Worm (Caenorhabditis elegans) whole organism, L1 larva: ENCODE data around the gene del-5.

Source experiments
- Y116A8C.19 ChIP-seq: sonication (generic microtip); optimal IDR thresholded peaks from 2 replicates; lab custom pipeline; 2016; ENCODE audit warnings: missing compliant biosample characterization, missing genetic modification characterization, borderline replicate concordance
- alr-1 ChIP-seq: fragments of 200-800 bp; sonication (Bioruptor generic); optimal IDR thresholded peaks from 2 replicates; lab custom pipeline; 2018; ENCODE audit warnings: borderline replicate concordance, mild to moderate bottlenecking, missing genetic modification characterization, missing compliant biosample characterization
- blmp-1 ChIP-seq: fragments of 150-350 bp; optimal IDR thresholded peaks from 2 replicates; lab custom pipeline; 2014; ENCODE audit warnings: missing biosample characterization, missing genetic modification characterization
- ceh-8 ChIP-seq: fragments of 200-800 bp; sonication (Bioruptor generic); optimal IDR thresholded peaks from 2 replicates; lab custom pipeline; 2018; ENCODE audit warnings: mild to moderate bottlenecking, missing genetic modification characterization, moderate library complexity, missing compliant biosample characterization
- ces-1 ChIP-seq: fragments of 150-350 bp; optimal IDR thresholded peaks from 2 replicates; lab custom pipeline; 2014; ENCODE audit warnings: missing biosample characterization, missing genetic modification reagents, missing genetic modification characterization
- dsc-1 ChIP-seq: sonication (generic microtip); optimal IDR thresholded peaks from 2 replicates; lab custom pipeline; 2016; ENCODE audit warnings: mild to moderate bottlenecking, missing genetic modification characterization, missing compliant biosample characterization
- efl-1 ChIP-seq, 4 experiments: fragments of 150-350 bp; optimal IDR thresholded peaks in 3 of 4; peaks in 1 of 4; 1 replicate in 1 of 4; 2 replicates in 3 of 4; lab custom pipeline; 2014; ENCODE audit warnings: missing biosample characterization in 2 of 4, missing genetic modification characterization in 2 of 4, missing genetic modification reagents in 2 of 4
- efl-3 ChIP-seq: fragments of 200-800 bp; sonication (Bioruptor generic); optimal IDR thresholded peaks from 2 replicates; lab custom pipeline; 2018; ENCODE audit warnings: mild to moderate bottlenecking, missing genetic modification characterization, missing compliant biosample characterization
- egl-13 ChIP-seq: sonication (generic microtip); optimal IDR thresholded peaks from 2 replicates; lab custom pipeline; 2016; ENCODE audit warnings: missing genotype, missing genetic modification reagents, missing genetic modification characterization, missing compliant biosample characterization
- elt-2 ChIP-seq: sonication (generic microtip); optimal IDR thresholded peaks from 2 replicates; lab custom pipeline; 2016; ENCODE audit warnings: missing genetic modification characterization, mild to moderate bottlenecking, inconsistent platforms, missing compliant biosample characterization, missing genetic modification reagents
- elt-3 ChIP-seq, 6 experiments: fragments of 150-350 bp in 1 of 6; sonication (generic microtip); optimal IDR thresholded peaks; 2 replicates each; lab custom pipeline; 2017 to 2018; ENCODE audit warnings: missing biosample characterization in 6 of 6, missing genetic modification characterization in 6 of 6, inconsistent platforms in 1 of 6
- ets-5 ChIP-seq: fragments of 200-800 bp; sonication (Bioruptor generic); IDR thresholded peaks from 2 replicates; pipeline ENCODE4 v1.3.6; 2022; ENCODE audit warnings: missing genetic modification characterization, missing compliant biosample characterization
- fkh-10 ChIP-seq: sonication (generic microtip); optimal IDR thresholded peaks from 2 replicates; lab custom pipeline; 2017; ENCODE audit warnings: missing biosample characterization, missing genetic modification reagents, missing genetic modification characterization
- jun-1 ChIP-seq: fragments of 150-350 bp; optimal IDR thresholded peaks from 2 replicates; lab custom pipeline; 2014; ENCODE audit warnings: missing biosample characterization, missing genetic modification reagents, missing genetic modification characterization
- lin-14 ChIP-seq: fragments of 200-800 bp; sonication (Bioruptor generic); optimal IDR thresholded peaks from 2 replicates; lab custom pipeline; 2018; ENCODE audit warnings: mild to moderate bottlenecking, missing genetic modification characterization, moderate library complexity, missing compliant biosample characterization
- lin-35 ChIP-seq, 2 experiments: fragments of 150-350 bp; optimal IDR thresholded peaks; 2 replicates each; lab custom pipeline; 2014; ENCODE audit warnings: missing biosample characterization in 2 of 2, missing genetic modification characterization in 2 of 2, missing genetic modification reagents in 2 of 2
- lsy-2 ChIP-seq, 2 experiments: fragments of 150-350 bp; optimal IDR thresholded peaks; 2 replicates each; lab custom pipeline; 2014; ENCODE audit warnings: missing biosample characterization in 2 of 2, missing genetic modification characterization in 2 of 2
- mep-1 ChIP-seq: fragments of 150-350 bp; optimal IDR thresholded peaks from 2 replicates; lab custom pipeline; 2014; ENCODE audit warnings: missing biosample characterization, missing genetic modification characterization
- nhr-11 ChIP-seq: fragments of 150-350 bp; optimal IDR thresholded peaks from 2 replicates; lab custom pipeline; 2014; ENCODE audit warnings: missing biosample characterization, missing genetic modification characterization
- nhr-237 ChIP-seq: fragments of 150-350 bp; optimal IDR thresholded peaks from 2 replicates; lab custom pipeline; 2014; ENCODE audit warnings: missing biosample characterization, missing genetic modification characterization
- nhr-71 ChIP-seq: sonication (generic microtip); optimal IDR thresholded peaks from 2 replicates; lab custom pipeline; 2016; ENCODE audit warnings: mild to moderate bottlenecking, missing genetic modification characterization, moderate library complexity, missing compliant biosample characterization
- nhr-77 ChIP-seq: fragments of 150-350 bp; optimal IDR thresholded peaks from 2 replicates; lab custom pipeline; 2014; ENCODE audit warnings: missing biosample characterization, missing genetic modification characterization
- nhr-85 ChIP-seq: sonication (generic microtip); peaks from one replicate; lab custom pipeline; 2016; ENCODE audit warnings: missing genetic modification characterization, inconsistent platforms, missing compliant biosample characterization
- pag-3 ChIP-seq: sonication (generic microtip); optimal IDR thresholded peaks from 2 replicates; lab custom pipeline; 2017; ENCODE audit warnings: missing genetic modification characterization, mild to moderate bottlenecking, missing compliant biosample characterization, antibody characterized with exemption, borderline replicate concordance; ENCODE audit not compliant: insufficient read depth
- skn-1 ChIP-seq: fragments of 150-350 bp; optimal IDR thresholded peaks from 2 replicates; lab custom pipeline; 2014; ENCODE audit warnings: missing biosample characterization, missing genetic modification characterization
- snpc-4 ChIP-seq: fragments of 150-350 bp; optimal IDR thresholded peaks from 2 replicates; lab custom pipeline; 2014; ENCODE audit warnings: missing biosample characterization, missing genetic modification characterization
- swsn-7 ChIP-seq: sonication (generic microtip); optimal IDR thresholded peaks from 2 replicates; lab custom pipeline; 2016; ENCODE audit warnings: missing genetic modification characterization, missing compliant biosample characterization
- tbx-2 ChIP-seq: sonication (generic microtip); optimal IDR thresholded peaks from 2 replicates; lab custom pipeline; 2016; ENCODE audit warnings: missing genetic modification characterization, missing compliant biosample characterization
- tlp-1 ChIP-seq: fragments of 150-350 bp; optimal IDR thresholded peaks from 2 replicates; lab custom pipeline; 2014; ENCODE audit warnings: missing biosample characterization, missing genetic modification characterization
- unc-130 ChIP-seq: fragments of 150-350 bp; optimal IDR thresholded peaks from 2 replicates; lab custom pipeline; 2017; ENCODE audit warnings: missing biosample characterization, missing genetic modification characterization, inconsistent platforms
- unc-62 ChIP-seq: fragments of 150-350 bp; optimal IDR thresholded peaks from 2 replicates; lab custom pipeline; 2014; ENCODE audit warnings: missing biosample characterization, missing genetic modification reagents, missing genetic modification characterization
- vab-15 ChIP-seq: sonication (generic microtip); optimal IDR thresholded peaks from 2 replicates; lab custom pipeline; 2017; ENCODE audit warnings: missing genotype, mild to moderate bottlenecking, missing genetic modification characterization, missing compliant biosample characterization
- ztf-4 ChIP-seq: fragments of 150-350 bp; optimal IDR thresholded peaks from 2 replicates; lab custom pipeline; 2014; ENCODE audit warnings: missing biosample characterization, missing genetic modification characterization

del-5 gene

DNA sequence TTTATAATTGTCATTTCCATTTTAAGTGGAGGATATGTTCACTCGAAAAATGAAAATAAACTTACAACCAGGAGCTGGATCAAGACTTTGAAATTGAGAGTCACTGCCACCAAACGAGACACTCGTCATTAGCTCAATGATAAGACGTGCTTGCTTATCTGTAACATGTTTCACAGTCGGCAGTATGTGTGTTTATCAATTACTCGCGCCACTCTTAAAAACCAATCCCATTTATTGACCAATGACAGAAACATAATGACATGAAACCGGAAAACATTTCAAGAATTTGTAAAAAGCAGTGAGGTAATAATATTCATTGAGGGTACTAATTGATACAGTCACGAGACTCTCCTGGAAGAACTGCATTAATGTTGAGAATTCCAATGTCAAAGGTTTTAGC lies at the start of gene del-5:
Gene del-5 (minus strand): TSS at position 130 of the 400 bp plus-strand sequence.
- TF ChIP-seq swsn-7 (tag; lab: Kevin White, UChicago) (no peak), lin-35 (GFP tag; optimal IDR thresholded peaks at IDR 0.05; lab: Kevin White, UChicago) (peak in 1 of 2 experiments; percentile 32), snpc-4 (tag; lab: Kevin White, UChicago) (no peak), Y116A8C.19 (tag; lab: Kevin White, UChicago) (no peak), nhr-77 (tag; lab: Kevin White, UChicago) (no peak), dsc-1 (tag; lab: Kevin White, UChicago) (no peak), pag-3 (no peak), alr-1 (no peak), elt-2 (tag; lab: Kevin White, UChicago) (peak; percentile 83), nhr-11 (tag; lab: Kevin White, UChicago) (no peak), egl-13 (tag; lab: Kevin White, UChicago) (no peak), vab-15 (tag; lab: Kevin White, UChicago) (no peak), unc-62 (no peak), ztf-4 (no peak)

DNA sequence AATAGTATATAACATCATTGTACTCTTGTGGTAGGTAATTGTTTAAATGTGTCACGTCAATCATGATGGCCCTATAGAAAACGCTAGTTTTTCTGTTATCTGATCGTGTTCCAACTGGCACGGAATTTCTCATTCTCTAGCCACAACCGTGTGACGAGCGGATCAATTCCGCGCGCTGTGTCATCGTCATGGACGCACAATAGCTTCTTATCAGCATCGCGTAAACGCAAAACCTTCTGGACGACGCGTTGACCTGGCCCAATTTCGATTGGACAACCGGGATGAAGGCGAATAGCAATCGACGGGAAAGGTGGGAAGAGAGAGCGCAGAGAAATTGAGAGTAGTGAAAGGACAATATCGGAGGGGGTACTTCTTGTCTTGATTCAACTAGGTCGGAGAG lies 49.0 kb upstream of the del-5 start, which contains the start of gene lpr-3:
Gene lpr-3 (plus strand): TSS at position 374 of the 400 bp plus-strand sequence.
- peak; percentile 17 for TF ChIP-seq nhr-85 (tag; lab: Kevin White, UChicago)
- TF ChIP-seq mep-1 (tag; lab: Kevin White, UChicago) = peak; percentile 32
- no peak for TF ChIP-seq tbx-2
- peak in 1 of 6 experiments; percentile 56 for TF ChIP-seq elt-3 (tag; optimal IDR thresholded peaks at IDR 0.05; lab: Kevin White, UChicago)
- peak; percentile 1 for TF ChIP-seq lin-14 (GFP tag; lab: Kevin White, UChicago)
- TF ChIP-seq ces-1 (GFP tag; lab: Kevin White, UChicago) = no peak
- TF ChIP-seq blmp-1 (tag; lab: Kevin White, UChicago) = peak; percentile 100
- TF ChIP-seq ztf-4 = peak; percentile 19

DNA sequence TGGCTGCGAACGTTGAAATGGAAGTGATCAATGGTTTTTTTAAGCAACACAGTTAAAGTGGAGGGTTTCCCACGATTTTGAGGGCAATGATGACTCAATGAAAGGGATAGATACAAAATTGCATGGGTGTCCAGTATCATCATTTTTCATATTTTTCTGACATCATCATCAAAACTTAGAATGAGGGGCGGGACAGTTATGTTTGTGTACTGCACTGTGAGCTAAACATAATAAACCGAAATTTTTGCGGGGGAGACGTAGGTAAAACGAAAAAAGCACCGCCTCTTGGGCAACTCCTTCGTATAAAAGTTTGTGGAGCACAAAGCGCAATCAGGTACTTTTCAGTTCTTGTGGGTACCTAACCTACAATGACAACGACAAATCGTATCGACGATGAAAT lies 45.6 kb upstream of the del-5 start, which contains the start of gene C09F12.2:
Gene C09F12.2 (plus strand): TSS at position 301 of the 400 bp plus-strand sequence.
- TF ChIP-seq skn-1 (tag; lab: Kevin White, UChicago) (no peak), fkh-10 (GFP tag; lab: Kevin White, UChicago) (no peak)
- TF ChIP-seq, all 84 proteins: peak for 0

DNA sequence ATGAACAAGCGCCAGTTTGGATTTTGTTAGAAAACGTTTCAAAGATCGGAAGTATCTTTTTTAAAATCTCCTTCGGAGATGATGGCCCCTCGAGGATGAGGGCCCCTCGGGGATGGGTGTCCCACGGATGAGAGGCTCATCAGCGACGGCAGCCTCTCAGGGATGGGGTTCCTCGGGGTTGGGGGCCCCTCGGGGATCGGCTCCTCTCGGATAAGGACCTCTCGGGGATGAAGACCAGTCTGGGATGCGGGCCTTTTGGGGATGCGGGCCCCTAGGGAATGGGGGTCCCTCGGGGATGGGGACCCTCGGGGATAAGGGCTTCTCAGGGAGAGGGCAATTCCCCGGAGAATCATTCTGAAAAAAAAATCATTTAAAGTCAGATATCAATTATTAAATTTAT lies 42.4 kb upstream of the del-5 start:
- no peak for TF ChIP-seq efl-3
- TF ChIP-seq pag-3 = no peak
- no peak for TF ChIP-seq ets-5
- peak; percentile 53 for TF ChIP-seq ceh-8 (GFP tag; lab: Kevin White, UChicago)

DNA sequence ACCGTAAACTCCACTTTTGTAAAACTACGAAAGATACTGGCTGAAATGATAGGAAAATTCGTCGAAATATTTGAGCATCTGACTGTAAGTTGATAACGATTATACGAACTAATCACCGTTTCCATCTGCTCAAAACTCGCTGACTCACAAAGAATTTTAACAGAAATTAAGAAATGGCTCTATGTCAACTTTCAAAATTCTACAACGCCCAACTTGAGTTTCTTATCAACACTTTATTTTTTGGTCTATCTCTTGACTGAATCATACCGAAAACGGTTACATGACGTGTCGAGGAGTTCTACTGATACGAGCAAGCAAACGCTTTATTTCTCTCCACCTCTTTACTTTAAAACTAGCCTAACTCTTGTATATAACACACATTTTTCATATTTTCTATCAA lies 39.2 kb upstream of the del-5 start, which contains the start of gene clc-1:
Gene clc-1 (plus strand): TSS at position 264 of the 400 bp plus-strand sequence.
- TF ChIP-seq nhr-71 (tag; lab: Kevin White, UChicago) (peak; percentile 1), unc-130 (no peak), Y116A8C.19 (tag; lab: Kevin White, UChicago) (no peak), lsy-2 (tag; optimal IDR thresholded peaks at IDR 0.05; lab: Kevin White, UChicago) (no peak), efl-1 (optimal IDR thresholded peaks at IDR 0.05; lab: Kevin White, UChicago) (no peak), efl-1 (GFP tag; optimal IDR thresholded peaks at IDR 0.05 in 1 of 2; lab: Kevin White, UChicago) (peak in 1 of 2 experiments; percentile 79), nhr-237 (no peak), jun-1 (tag; lab: Kevin White, UChicago) (peak; percentile 34), elt-2 (tag; lab: Kevin White, UChicago) (peak; percentile 96), tlp-1 (tag; lab: Kevin White, UChicago) (peak; percentile 32), swsn-7 (tag; lab: Kevin White, UChicago) (no peak)
- TF ChIP-seq, all 84 proteins: peak for 5
